Fruit fly (Drosophila melanogaster) whole organism, embryonic: ENCODE data around the gene CG3916.

Source experiments
- Adf1 ChIP-seq: fragments of 200-800 bp; sonication (Bioruptor generic); IDR thresholded peaks from 2 replicates; pipeline ENCODE4 v1.3.6; 2022; ENCODE audit warnings: missing biosample characterization, missing genetic modification characterization
- Awh ChIP-seq: fragments of 200-800 bp; sonication (Bioruptor generic); IDR thresholded peaks from 2 replicates; pipeline ENCODE4, ENCODE4 v1.3.6; 2022; ENCODE audit warnings: missing biosample characterization, missing genetic modification characterization
- Blimp-1 ChIP-seq: fragments of 200-800 bp; sonication (Bioruptor generic); optimal IDR thresholded peaks from 3 replicates; lab custom pipeline; 2018; ENCODE audit warnings: missing biosample characterization, missing genetic modification characterization, mild to moderate bottlenecking, moderate library complexity, missing genetic modification reagents
- C15 ChIP-seq: fragments of 200-800 bp; sonication (Bioruptor generic); IDR thresholded peaks from 3 replicates; pipeline ENCODE4 v1.3.6; 2022; ENCODE audit warnings: missing biosample characterization, missing genetic modification characterization
- CG10543 ChIP-seq: fragments of 200-800 bp; sonication (Bioruptor generic); optimal IDR thresholded peaks from 3 replicates; lab custom pipeline; 2017; ENCODE audit warnings: missing biosample characterization, mild to moderate bottlenecking, missing genetic modification characterization, moderate library complexity
- CG10654 ChIP-seq: fragments of 200-800 bp; sonication (Bioruptor generic); optimal IDR thresholded peaks from 2 replicates; lab custom pipeline; 2016; ENCODE audit warnings: missing biosample characterization, missing genetic modification characterization
- CG11247 ChIP-seq: fragments of 200-800 bp; sonication (Bioruptor generic); IDR thresholded peaks from 2 replicates; pipeline ENCODE4 v1.3.6; 2022; ENCODE audit warnings: missing biosample characterization, missing genetic modification characterization
- CG12071 ChIP-seq: fragments of 200-800 bp; sonication (Bioruptor generic); optimal IDR thresholded peaks from 3 replicates; lab custom pipeline; 2018; ENCODE audit warnings: missing biosample characterization, mild to moderate bottlenecking, missing genetic modification characterization
- CG1233 ChIP-seq: fragments of 200-800 bp; sonication (Bioruptor generic); optimal IDR thresholded peaks from 4 replicates; lab custom pipeline; 2018; ENCODE audit warnings: missing biosample characterization, mild to moderate bottlenecking, missing genetic modification characterization
- CG14667 ChIP-seq: fragments of 200-800 bp; sonication (Bioruptor generic); IDR thresholded peaks from 2 replicates; pipeline ENCODE4 v1.3.6; 2022; ENCODE audit warnings: missing biosample characterization, missing genetic modification characterization
- CG14710 ChIP-seq: fragments of 200-800 bp; sonication (Bioruptor generic); optimal IDR thresholded peaks from 3 replicates; lab custom pipeline; 2019; ENCODE audit warnings: missing biosample characterization, mild to moderate bottlenecking, missing genetic modification characterization, moderate library complexity
- CG14965 ChIP-seq: fragments of 200-800 bp; sonication (Bioruptor generic); optimal IDR thresholded peaks from 2 replicates; lab custom pipeline; 2016; ENCODE audit warnings: missing biosample characterization, missing genetic modification characterization, borderline replicate concordance
- CG1603 ChIP-seq: fragments of 200-800 bp; sonication (Bioruptor generic); optimal IDR thresholded peaks from 2 replicates; lab custom pipeline; 2019; ENCODE audit warnings: missing biosample characterization, mild to moderate bottlenecking, missing genetic modification characterization, moderate library complexity
- CG34376 ChIP-seq: fragments of 200-800 bp; sonication (Bioruptor generic); optimal IDR thresholded peaks from 2 replicates; lab custom pipeline; 2018; ENCODE audit warnings: missing biosample characterization, mild to moderate bottlenecking, missing genetic modification characterization
- CG4360 ChIP-seq: fragments of 200-800 bp; sonication (Bioruptor generic); IDR thresholded peaks from 2 replicates; pipeline ENCODE4 v1.3.6; 2022; ENCODE audit warnings: missing biosample characterization, missing genetic modification characterization
- CG4854 ChIP-seq: fragments of 200-800 bp; sonication (Bioruptor generic); optimal IDR thresholded peaks from 2 replicates; lab custom pipeline; 2016; ENCODE audit warnings: missing biosample characterization, missing genetic modification characterization, inconsistent platforms
- CG6683 ChIP-seq: fragments of 200-800 bp; sonication (Bioruptor generic); optimal IDR thresholded peaks from 2 replicates; lab custom pipeline; 2017; ENCODE audit warnings: missing biosample characterization, mild to moderate bottlenecking, missing genetic modification characterization, missing genetic modification reagents
- CG7556 ChIP-seq: fragments of 200-800 bp; sonication (Bioruptor generic); optimal IDR thresholded peaks from 2 replicates; lab custom pipeline; 2017; ENCODE audit warnings: missing biosample characterization, mild to moderate bottlenecking, missing genetic modification characterization
- CG7839 ChIP-seq: fragments of 200-800 bp; sonication (Bioruptor generic); optimal IDR thresholded peaks from 3 replicates; lab custom pipeline; 2018; ENCODE audit warnings: missing biosample characterization, mild to moderate bottlenecking, missing genetic modification characterization, moderate library complexity
- CG9817 ChIP-seq: fragments of 200-800 bp; sonication (Bioruptor generic); optimal IDR thresholded peaks from 2 replicates; lab custom pipeline; 2018; ENCODE audit warnings: missing biosample characterization, mild to moderate bottlenecking, missing genetic modification characterization, moderate library complexity
- CoRest ChIP-seq: fragments of 200-800 bp; sonication (Bioruptor generic); optimal IDR thresholded peaks from 3 replicates; lab custom pipeline; 2018; ENCODE audit warnings: missing biosample characterization, mild to moderate bottlenecking, missing genetic modification characterization, moderate library complexity
- Dad ChIP-seq: fragments of 200-800 bp; sonication (Bioruptor generic); optimal IDR thresholded peaks from 3 replicates; lab custom pipeline; 2016; ENCODE audit warnings: missing biosample characterization, missing genetic modification characterization
- Dp ChIP-seq: fragments of 200-800 bp; sonication (Bioruptor generic); optimal IDR thresholded peaks from 2 replicates; lab custom pipeline; 2018; ENCODE audit warnings: missing biosample characterization, mild to moderate bottlenecking, missing genetic modification characterization, moderate library complexity
- Fer1 ChIP-seq: fragments of 200-800 bp; sonication (Bioruptor generic); optimal IDR thresholded peaks from 2 replicates; lab custom pipeline; 2017; ENCODE audit warnings: missing biosample characterization, mild to moderate bottlenecking, missing genetic modification characterization
- Gug ChIP-seq: fragments of 200-800 bp; sonication (Bioruptor generic); IDR thresholded peaks from 4 replicates; pipeline ENCODE4 v1.3.6; 2022; ENCODE audit warnings: missing biosample characterization, missing genetic modification characterization
- HLHmδ ChIP-seq: fragments of 200-800 bp; sonication (Bioruptor generic); optimal IDR thresholded peaks from 2 replicates; lab custom pipeline; 2018; ENCODE audit warnings: missing biosample characterization, mild to moderate bottlenecking, missing genetic modification characterization, moderate library complexity
- HmgD ChIP-seq: fragments of 200-800 bp; sonication (Bioruptor generic); optimal IDR thresholded peaks from 3 replicates; lab custom pipeline; 2016; ENCODE audit warnings: missing biosample characterization, missing genetic modification characterization
- Max ChIP-seq: fragments of 200-800 bp; sonication (Bioruptor generic); optimal IDR thresholded peaks from 2 replicates; lab custom pipeline; 2016; ENCODE audit warnings: missing biosample characterization, mild to moderate bottlenecking, missing genetic modification characterization
- Sox100B ChIP-seq: fragments of 200-800 bp; sonication (Bioruptor generic); optimal IDR thresholded peaks from 3 replicates; lab custom pipeline; 2018; ENCODE audit warnings: missing biosample characterization, mild to moderate bottlenecking, missing genetic modification characterization
- Sox102F ChIP-seq: fragments of 200-800 bp; sonication (Bioruptor generic); optimal IDR thresholded peaks from 2 replicates; lab custom pipeline; 2018; ENCODE audit warnings: missing biosample characterization, mild to moderate bottlenecking, missing genetic modification characterization, moderate library complexity
- ab ChIP-seq: fragments of 200-800 bp; sonication (Bioruptor generic); optimal IDR thresholded peaks from 2 replicates; lab custom pipeline; 2016; ENCODE audit warnings: missing biosample characterization, missing genetic modification characterization
- amos ChIP-seq: fragments of 200-800 bp; sonication (Bioruptor generic); IDR thresholded peaks from 2 replicates; pipeline ENCODE4 v1.3.6; 2022; ENCODE audit warnings: missing biosample characterization, missing genetic modification characterization; ENCODE audit not compliant: partially characterized antibody
- bbx ChIP-seq: fragments of 200-800 bp; sonication (Bioruptor generic); IDR thresholded peaks from 2 replicates; pipeline ENCODE4 v1.3.6; 2022; ENCODE audit warnings: missing biosample characterization, missing genetic modification characterization; ENCODE audit not compliant: partially characterized antibody
- chinmo ChIP-seq: fragments of 200-800 bp; sonication (Bioruptor generic); IDR thresholded peaks from 4 replicates; pipeline ENCODE4 v1.3.6; 2022; ENCODE audit warnings: missing biosample characterization, missing genetic modification characterization; ENCODE audit not compliant: partially characterized antibody
- fd96Cb ChIP-seq: fragments of 200-800 bp; sonication (Bioruptor generic); optimal IDR thresholded peaks from 2 replicates; lab custom pipeline; 2018; ENCODE audit warnings: missing biosample characterization, mild to moderate bottlenecking, missing genetic modification characterization, moderate library complexity
- gcm2 ChIP-seq: fragments of 200-800 bp; sonication (Bioruptor generic); optimal IDR thresholded peaks from 2 replicates; lab custom pipeline; 2016; ENCODE audit warnings: missing biosample characterization, missing genetic modification characterization
- gfzf ChIP-seq: fragments of 200-800 bp; sonication (Bioruptor generic); optimal IDR thresholded peaks from 2 replicates; lab custom pipeline; 2016; ENCODE audit warnings: missing biosample characterization, mild to moderate bottlenecking, missing genetic modification characterization, moderate library complexity
- grau ChIP-seq: fragments of 200-800 bp; optimal IDR thresholded peaks from 3 replicates; lab custom pipeline; 2019; ENCODE audit warnings: missing biosample characterization, mild to moderate bottlenecking, missing genetic modification characterization, moderate library complexity
- gro ChIP-seq: fragments of 200-800 bp; sonication (Bioruptor generic); optimal IDR thresholded peaks from 2 replicates; lab custom pipeline; 2016; ENCODE audit warnings: missing biosample characterization, missing genetic modification characterization
- gsb ChIP-seq: fragments of 200-800 bp; sonication (Bioruptor generic); IDR thresholded peaks from 2 replicates; pipeline ENCODE4 v1.3.6; 2022; ENCODE audit warnings: missing biosample characterization, missing genetic modification characterization
- hbn ChIP-seq: fragments of 200-800 bp; sonication (Bioruptor generic); IDR thresholded peaks from 2 replicates; pipeline ENCODE4 v1.3.6; 2022; ENCODE audit warnings: missing biosample characterization, missing genetic modification characterization; ENCODE audit not compliant: partially characterized antibody
- hth ChIP-seq: fragments of >200 bp; optimal IDR thresholded peaks from 2 replicates; lab custom pipeline; 2017; ENCODE audit warnings: inconsistent platforms
- lov ChIP-seq, 2 experiments: fragments of 200-800 bp in 1 of 2; fragments of >200 bp in 1 of 2; sonication (Bioruptor generic) in 1 of 2; IDR thresholded peaks in 1 of 2; optimal IDR thresholded peaks in 1 of 2; 2 replicates in 1 of 2; 3 replicates in 1 of 2; pipeline versions ENCODE4 v1.3.6 to Lab custom; 2017 to 2022; ENCODE audit warnings: missing biosample characterization in 1 of 2, missing genetic modification characterization in 1 of 2
- prd ChIP-seq, 3 experiments: fragments of >200 bp in 2 of 3; fragments of 200-800 bp in 1 of 3; sonication (Bioruptor generic) in 1 of 3; optimal IDR thresholded peaks in 2 of 3; IDR thresholded peaks in 1 of 3; 2 replicates in 2 of 3; 3 replicates in 1 of 3; pipeline versions ENCODE4 v1.3.6 to Lab custom; 2017 to 2022; ENCODE audit warnings: missing biosample characterization in 1 of 3, missing genetic modification characterization in 1 of 3
- ranshi ChIP-seq: fragments of 200-800 bp; sonication (Bioruptor generic); IDR thresholded peaks from 2 replicates; pipeline ENCODE4 v1.3.6; 2022; ENCODE audit warnings: missing biosample characterization, missing genetic modification characterization
- tup ChIP-seq: fragments of 200-800 bp; sonication (Bioruptor generic); optimal IDR thresholded peaks from 2 replicates; lab custom pipeline; 2016; ENCODE audit warnings: missing biosample characterization, mild to moderate bottlenecking, missing genetic modification characterization, moderate library complexity
- wor ChIP-seq: fragments of 200-800 bp; sonication (Bioruptor generic); IDR thresholded peaks from 2 replicates; pipeline ENCODE4 v1.3.6; 2022; ENCODE audit warnings: missing biosample characterization, missing genetic modification characterization
- z ChIP-seq: fragments of 200-800 bp; sonication (Bioruptor generic); IDR thresholded peaks from 3 replicates; pipeline ENCODE4 v1.3.6; 2022; ENCODE audit warnings: missing biosample characterization, missing genetic modification characterization

The CG3916 gene

dm6 chr3R:12221366-12221916 is 7.8 kb upstream of the CG3916 start, which contains the start of gene CG4860 (continued):
- TF ChIP-seq HmgD (GFP tag; lab: Kevin White, UChicago) = peak; percentile 59
- TF ChIP-seq z (GFP tag; lab: Robert Waterston, UW) = no peak
- peak; percentile 90 for TF ChIP-seq grau (tag; lab: Kevin White, UChicago)
- TF ChIP-seq CG1233 (GFP tag; lab: Kevin White, UChicago) = peak; percentile 74
- no peak for TF ChIP-seq lov (optimal IDR thresholded peaks at IDR 0.05; lab: Kevin White, UChicago)
- 0 out of 3 replicates have a peak, but pooled peaks have one; percentile 16 for TF ChIP-seq lov (GFP tag; IDR thresholded peaks at IDR 0.05; lab: Robert Waterston, UW)
- peak; percentile 73 for TF ChIP-seq ab
- no peak for TF ChIP-seq CG6683 (GFP tag; lab: Kevin White, UChicago)
- peak; percentile 66 for TF ChIP-seq wor (GFP tag; lab: Robert Waterston, UW)
- TF ChIP-seq CG4854 (GFP tag; lab: Kevin White, UChicago) = peak; percentile 64
- TF ChIP-seq Sox100B (GFP tag; lab: Kevin White, UChicago) = no peak
- TF ChIP-seq CG9817 = peak; percentile 92
- TF ChIP-seq CG1603 (tag; lab: Kevin White, UChicago) = peak; percentile 59
- no peak for TF ChIP-seq Fer1 (GFP tag; lab: Kevin White, UChicago)
- peak; percentile 75; the same call in 1 of the 2 replicates for TF ChIP-seq ranshi (GFP tag; lab: Robert Waterston, UW)
- TF ChIP-seq fd96Cb = peak; percentile 82
- peak; percentile 55 for TF ChIP-seq CG34376 (GFP tag; lab: Kevin White, UChicago)
- TF ChIP-seq gfzf (GFP tag; lab: Kevin White, UChicago) = no peak
- TF ChIP-seq CG11247 (GFP tag; lab: Robert Waterston, UW) = peak; percentile 88
- TF ChIP-seq tup (GFP tag; lab: Kevin White, UChicago) = peak; percentile 31
- no peak for TF ChIP-seq CG4360 (GFP tag; lab: Robert Waterston, UW)
- TF ChIP-seq Sox102F (GFP tag; lab: Kevin White, UChicago) = peak; percentile 92
- TF ChIP-seq CG10543 (GFP tag; lab: Kevin White, UChicago) = peak; percentile 82
- TF ChIP-seq bbx (GFP tag; lab: Robert Waterston, UW) = 0 out of 2 replicates have a peak, but pooled peaks have one; percentile 20
- peak; percentile 61 for TF ChIP-seq CG14710
- TF ChIP-seq Max (GFP tag; lab: Kevin White, UChicago) = peak; percentile 80
- TF ChIP-seq CG14667 (GFP tag; lab: Robert Waterston, UW) = peak; percentile 80
- TF ChIP-seq hth (lab: Kevin White, UChicago) = no peak
- TF ChIP-seq CG7839 = peak; percentile 90
- TF ChIP-seq CoRest (tag; lab: Kevin White, UChicago) = peak; percentile 91
- TF ChIP-seq gro (GFP tag; lab: Kevin White, UChicago) = no peak
- TF ChIP-seq gsb (GFP tag; lab: Robert Waterston, UW) = peak; percentile 78; the same call in 1 of the 2 replicates
- TF ChIP-seq Adf1 (GFP tag; lab: Robert Waterston, UW) = peak; percentile 69
- no peak for TF ChIP-seq prd (optimal IDR thresholded peaks at IDR 0.05; lab: Kevin White, UChicago)
- TF ChIP-seq prd (GFP tag; IDR thresholded peaks at IDR 0.05; lab: Robert Waterston, UW) = peak; percentile 86
- TF ChIP-seq Awh (GFP tag; lab: Robert Waterston, UW) = peak; percentile 69; the same call in 1 of the 2 replicates
- TF ChIP-seq CG7556 (GFP tag; lab: Kevin White, UChicago) = peak; percentile 91
- peak; percentile 74 for TF ChIP-seq CG12071 (GFP tag; lab: Kevin White, UChicago)
- TF ChIP-seq HLHmδ (GFP tag; lab: Kevin White, UChicago) = no peak
- TF ChIP-seq Gug (GFP tag; lab: Robert Waterston, UW) = peak; percentile 82
- peak; percentile 83 for TF ChIP-seq Blimp-1 (GFP tag; lab: Kevin White, UChicago)
- TF ChIP-seq Dad (GFP tag; lab: Kevin White, UChicago) = peak; percentile 87
- TF ChIP-seq CG14965 (GFP tag; lab: Kevin White, UChicago) = no peak
- 0 out of 3 replicates have a peak, but pooled peaks have one; percentile 5 for TF ChIP-seq C15
- no peak for TF ChIP-seq hbn (GFP tag; lab: Robert Waterston, UW)
- TF ChIP-seq chinmo (GFP tag; lab: Robert Waterston, UW) = no peak
- no peak; the same call in 1 of the 2 replicates for TF ChIP-seq amos
- TF ChIP-seq CG10654 (GFP tag; lab: Kevin White, UChicago) = peak; percentile 78
- TF ChIP-seq Dp (GFP tag; lab: Kevin White, UChicago) = no peak
- TF ChIP-seq gcm2 (GFP tag; lab: Kevin White, UChicago) = peak; percentile 68
